Fruit fly (Drosophila melanogaster) whole organism, embryonic: ENCODE results near the gene loaf.
A peak's percentile ranks its signal among the peaks of the same experiment; 100 is the strongest.

ENCODE experiments used
- CG11504 ChIP-seq: fragments of 200-800 bp; sonication (Bioruptor generic); optimal IDR thresholded peaks from 3 replicates; lab custom pipeline; 2019; ENCODE audit warnings: missing biosample characterization, mild to moderate bottlenecking, missing genetic modification characterization, moderate library complexity
- CG13296 ChIP-seq: fragments of 200-800 bp; sonication (Bioruptor generic); optimal IDR thresholded peaks from 3 replicates; lab custom pipeline; 2018; ENCODE audit warnings: missing biosample characterization, mild to moderate bottlenecking, missing genetic modification characterization
- CG14860 ChIP-seq: fragments of 200-800 bp; sonication (Bioruptor generic); IDR thresholded peaks from 3 replicates; pipeline ENCODE4 v1.3.6; 2022; ENCODE audit warnings: missing biosample characterization, missing genetic modification characterization; ENCODE audit not compliant: partially characterized antibody
- CG15479 ChIP-seq: fragments of 200-800 bp; sonication (Bioruptor generic); optimal IDR thresholded peaks from 3 replicates; lab custom pipeline; 2019; ENCODE audit warnings: missing biosample characterization, mild to moderate bottlenecking, missing genetic modification characterization, moderate library complexity
- CG15514 ChIP-seq: fragments of 200-800 bp; sonication (Bioruptor generic); optimal IDR thresholded peaks from 3 replicates; lab custom pipeline; 2017; ENCODE audit warnings: missing biosample characterization, missing genetic modification characterization, mild to moderate bottlenecking, moderate library complexity, missing genetic modification reagents
- CG17328 ChIP-seq: fragments of 200-800 bp; sonication (Bioruptor generic); IDR thresholded peaks from 2 replicates; pipeline ENCODE4 v1.3.6; 2022; ENCODE audit warnings: missing biosample characterization, missing genetic modification characterization
- CG17829 ChIP-seq: fragments of 200-800 bp; optimal IDR thresholded peaks from 2 replicates; lab custom pipeline; 2019; ENCODE audit warnings: missing biosample characterization, mild to moderate bottlenecking, missing genetic modification characterization, moderate library complexity
- CG2712 ChIP-seq: fragments of 200-800 bp; optimal IDR thresholded peaks from 3 replicates; lab custom pipeline; 2019; ENCODE audit warnings: missing biosample characterization, mild to moderate bottlenecking, missing genetic modification characterization, moderate library complexity
- CG30020 ChIP-seq: fragments of 200-800 bp; optimal IDR thresholded peaks from 2 replicates; lab custom pipeline; 2019; ENCODE audit warnings: missing biosample characterization, mild to moderate bottlenecking, missing genetic modification characterization, moderate library complexity
- CG32767 ChIP-seq: fragments of 200-800 bp; sonication (Bioruptor generic); IDR thresholded peaks from 2 replicates; pipeline ENCODE4 v1.3.6; 2022; ENCODE audit warnings: missing biosample characterization, missing genetic modification characterization
- CG34422 ChIP-seq: fragments of 200-800 bp; sonication (Bioruptor generic); IDR thresholded peaks from 3 replicates; pipeline ENCODE4 v1.3.6; 2022; ENCODE audit warnings: missing biosample characterization, missing genetic modification characterization
- CG4282 ChIP-seq: fragments of 200-800 bp; sonication (Bioruptor generic); optimal IDR thresholded peaks from 2 replicates; lab custom pipeline; 2016; ENCODE audit warnings: missing biosample characterization, missing genetic modification characterization
- CG4328 ChIP-seq: fragments of 200-800 bp; sonication (Bioruptor generic); optimal IDR thresholded peaks from 3 replicates; lab custom pipeline; 2017; ENCODE audit warnings: missing biosample characterization, missing genetic modification reagents, missing genetic modification characterization
- CG6175 ChIP-seq: fragments of 200-800 bp; sonication (Bioruptor generic); IDR thresholded peaks from 3 replicates; pipeline ENCODE4 v1.3.6; 2022; ENCODE audit warnings: missing biosample characterization, missing genetic modification characterization
- CG7928 ChIP-seq: fragments of 200-800 bp; sonication (Bioruptor generic); optimal IDR thresholded peaks from 2 replicates; lab custom pipeline; 2017; ENCODE audit warnings: missing biosample characterization, mild to moderate bottlenecking, missing genetic modification characterization
- CG8290 ChIP-seq, 3 experiments: fragments of 200-800 bp; sonication (Bioruptor generic); optimal IDR thresholded peaks; 2 replicates each; lab custom pipeline; 2016 to 2019; ENCODE audit warnings: missing biosample characterization in 3 of 3, missing genetic modification characterization in 3 of 3, mild to moderate bottlenecking in 2 of 3, moderate library complexity in 1 of 3
- CG8924 ChIP-seq: fragments of 200-800 bp; optimal IDR thresholded peaks from 3 replicates; lab custom pipeline; 2019; ENCODE audit warnings: missing biosample characterization, mild to moderate bottlenecking, missing genetic modification characterization, moderate library complexity
- CG9797 ChIP-seq: fragments of 200-800 bp; sonication (Bioruptor generic); optimal IDR thresholded peaks from 3 replicates; lab custom pipeline; 2018; ENCODE audit warnings: missing biosample characterization, mild to moderate bottlenecking, missing genetic modification characterization
- Dbx ChIP-seq: fragments of 200-800 bp; sonication (Bioruptor generic); IDR thresholded peaks from 3 replicates; pipeline ENCODE4 v1.3.6; 2022; ENCODE audit warnings: missing biosample characterization, missing genetic modification characterization
- Dp ChIP-seq: fragments of 200-800 bp; sonication (Bioruptor generic); optimal IDR thresholded peaks from 2 replicates; lab custom pipeline; 2018; ENCODE audit warnings: missing biosample characterization, mild to moderate bottlenecking, missing genetic modification characterization, moderate library complexity
- Eip74EF ChIP-seq, 2 experiments: fragments of 200-800 bp in 1 of 2; fragments of >200 bp in 1 of 2; sonication (Bioruptor generic) in 1 of 2; optimal IDR thresholded peaks; 2 replicates each; lab custom pipeline; 2017 to 2019; ENCODE audit warnings: missing biosample characterization in 2 of 2, missing genetic modification characterization in 2 of 2, mild to moderate bottlenecking in 1 of 2, moderate library complexity in 1 of 2
- Ets97D ChIP-seq: fragments of 200-800 bp; sonication (Bioruptor generic); optimal IDR thresholded peaks from 3 replicates; lab custom pipeline; 2016; ENCODE audit warnings: missing biosample characterization, missing genetic modification characterization
- Fer1 ChIP-seq: fragments of 200-800 bp; sonication (Bioruptor generic); optimal IDR thresholded peaks from 2 replicates; lab custom pipeline; 2017; ENCODE audit warnings: missing biosample characterization, mild to moderate bottlenecking, missing genetic modification characterization
- Fer2 ChIP-seq: fragments of 200-800 bp; sonication (Bioruptor generic); optimal IDR thresholded peaks from 2 replicates; lab custom pipeline; 2018; ENCODE audit warnings: missing biosample characterization, mild to moderate bottlenecking, missing genetic modification characterization, moderate library complexity
- HmgZ ChIP-seq: fragments of 200-800 bp; sonication (Bioruptor generic); optimal IDR thresholded peaks from 2 replicates; lab custom pipeline; 2018; ENCODE audit warnings: missing biosample characterization, mild to moderate bottlenecking, missing genetic modification characterization
- Hr39 ChIP-seq: fragments of >200 bp; optimal IDR thresholded peaks from 2 replicates; lab custom pipeline; 2017
- Jarid2 ChIP-seq: fragments of 200-800 bp; sonication (Bioruptor generic); optimal IDR thresholded peaks from 3 replicates; lab custom pipeline; 2017; ENCODE audit warnings: mild to moderate bottlenecking, missing biosample characterization, missing genetic modification reagents, missing genetic modification characterization
- MBD-R2 ChIP-seq: fragments of 200-800 bp; sonication (Bioruptor generic); IDR thresholded peaks from 2 replicates; pipeline ENCODE4 v1.3.6; 2022; ENCODE audit warnings: missing biosample characterization, missing genetic modification characterization
- Med ChIP-seq: fragments of 200-800 bp; sonication (Bioruptor generic); peaks from one replicate; lab custom pipeline; 2016; ENCODE audit warnings: missing biosample characterization, missing genetic modification characterization, mild to moderate bottlenecking, inconsistent platforms, moderate library complexity
- Nf-YC ChIP-seq: fragments of 200-800 bp; optimal IDR thresholded peaks from 3 replicates; lab custom pipeline; 2019; ENCODE audit warnings: missing biosample characterization, mild to moderate bottlenecking, missing genetic modification characterization, moderate library complexity
- Oaz ChIP-seq: fragments of 200-800 bp; sonication (Bioruptor generic); IDR thresholded peaks from 2 replicates; pipeline ENCODE4 v1.3.6; 2022; ENCODE audit warnings: missing biosample characterization, missing genetic modification characterization
- Oli ChIP-seq: fragments of 200-800 bp; sonication (Bioruptor generic); optimal IDR thresholded peaks from 2 replicates; lab custom pipeline; 2018; ENCODE audit warnings: missing biosample characterization, mild to moderate bottlenecking, missing genetic modification characterization, moderate library complexity
- PHDP ChIP-seq: fragments of 200-800 bp; sonication (Bioruptor generic); optimal IDR thresholded peaks from 3 replicates; lab custom pipeline; 2018; ENCODE audit warnings: missing biosample characterization, mild to moderate bottlenecking, missing genetic modification characterization, moderate library complexity
- Sry-δ ChIP-seq: fragments of 200-800 bp; sonication (Bioruptor generic); optimal IDR thresholded peaks from 2 replicates; lab custom pipeline; 2016; ENCODE audit warnings: missing biosample characterization, missing genetic modification characterization
- Ssrp ChIP-seq: fragments of 200-800 bp; sonication (Bioruptor generic); optimal IDR thresholded peaks from 2 replicates; lab custom pipeline; 2018; ENCODE audit warnings: missing biosample characterization, mild to moderate bottlenecking, missing genetic modification characterization, moderate library complexity
- chm ChIP-seq: fragments of 200-800 bp; sonication (Bioruptor generic); IDR thresholded peaks from 2 replicates; pipeline ENCODE4 v1.3.6; 2022; ENCODE audit warnings: missing biosample characterization, missing genetic modification characterization
- grn ChIP-seq: fragments of 200-800 bp; sonication (Bioruptor generic); optimal IDR thresholded peaks from 3 replicates; lab custom pipeline; 2017; ENCODE audit warnings: missing biosample characterization, missing genetic modification characterization
- hth ChIP-seq: fragments of >200 bp; optimal IDR thresholded peaks from 2 replicates; lab custom pipeline; 2017; ENCODE audit warnings: inconsistent platforms
- knrl ChIP-seq: fragments of 200-800 bp; sonication (Bioruptor generic); IDR thresholded peaks from 3 replicates; pipeline ENCODE4 v1.3.6; 2022; ENCODE audit warnings: missing biosample characterization, missing genetic modification characterization; ENCODE audit not compliant: partially characterized antibody
- lab ChIP-seq: fragments of 200-800 bp; sonication (Bioruptor generic); optimal IDR thresholded peaks from 3 replicates; lab custom pipeline; 2017; ENCODE audit warnings: missing biosample characterization, missing genetic modification characterization, mild to moderate bottlenecking, moderate library complexity, missing genetic modification reagents
- lbe ChIP-seq: fragments of 200-800 bp; sonication (Bioruptor generic); optimal IDR thresholded peaks from 2 replicates; lab custom pipeline; 2016; ENCODE audit warnings: missing biosample characterization, mild to moderate bottlenecking, missing genetic modification characterization
- nerfin-1 ChIP-seq: fragments of 200-800 bp; sonication (Bioruptor generic); optimal IDR thresholded peaks from 3 replicates; lab custom pipeline; 2019; ENCODE audit warnings: missing biosample characterization, mild to moderate bottlenecking, missing genetic modification characterization, moderate library complexity
- nmo ChIP-seq: fragments of 200-800 bp; sonication (Bioruptor generic); optimal IDR thresholded peaks from 2 replicates; lab custom pipeline; 2018; ENCODE audit warnings: missing biosample characterization, mild to moderate bottlenecking, missing genetic modification characterization, moderate library complexity
- row ChIP-seq: fragments of 200-800 bp; sonication (Bioruptor generic); IDR thresholded peaks from 3 replicates; pipeline ENCODE4 v1.3.6; 2022; ENCODE audit warnings: missing biosample characterization, missing genetic modification characterization
- run ChIP-seq: fragments of 200-800 bp; sonication (Bioruptor generic); optimal IDR thresholded peaks from 3 replicates; lab custom pipeline; 2018; ENCODE audit warnings: missing biosample characterization, mild to moderate bottlenecking, missing genetic modification characterization
- scrt ChIP-seq: fragments of 200-800 bp; sonication (Bioruptor generic); optimal IDR thresholded peaks from 2 replicates; lab custom pipeline; 2018; ENCODE audit warnings: missing biosample characterization, mild to moderate bottlenecking, missing genetic modification characterization, moderate library complexity
- sob ChIP-seq: fragments of 200-800 bp; sonication (Bioruptor generic); IDR thresholded peaks from 2 replicates; pipeline ENCODE4 v1.3.6; 2022; ENCODE audit warnings: missing biosample characterization, missing genetic modification characterization
- trem ChIP-seq: fragments of 200-800 bp; optimal IDR thresholded peaks from 3 replicates; lab custom pipeline; 2019; ENCODE audit warnings: missing biosample characterization, mild to moderate bottlenecking, missing genetic modification characterization, moderate library complexity

The loaf gene

DNA sequence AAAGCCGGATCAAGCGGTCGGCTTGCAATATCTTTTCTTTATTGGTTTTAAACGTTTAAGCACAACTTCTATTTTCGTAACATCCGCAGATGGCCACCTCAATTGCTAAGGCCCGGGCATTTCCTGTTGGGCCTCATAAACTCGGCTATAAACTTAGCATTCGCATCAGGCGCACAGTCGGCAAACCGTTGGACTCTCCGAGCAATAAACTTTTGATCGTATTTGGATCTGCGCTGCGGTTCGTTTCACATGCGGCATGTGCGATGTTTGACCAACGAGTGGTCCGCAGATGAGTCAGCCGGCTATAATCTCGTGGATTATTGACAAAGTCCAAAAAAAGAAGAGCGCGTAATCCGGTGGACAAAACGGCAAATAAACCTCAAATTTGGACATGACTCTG, 54.2 kb downstream of the loaf start (continued):
- TF ChIP-seq Fer2 (no peak), CG4282 (GFP tag; lab: Kevin White, UChicago) (no peak), CG2712 (tag; lab: Kevin White, UChicago) (no peak), CG13296 (GFP tag; lab: Kevin White, UChicago) (peak; percentile 11), grn (GFP tag; lab: Kevin White, UChicago) (no peak), CG15479 (GFP tag; lab: Kevin White, UChicago) (no peak), lab (GFP tag; lab: Kevin White, UChicago) (no peak), CG6175 (GFP tag; lab: Robert Waterston, UW) (no peak), CG15514 (GFP tag; lab: Kevin White, UChicago) (no peak), Jarid2 (no peak)

- TF ChIP-seq CG32767 (GFP tag; lab: Robert Waterston, UW), result no peak
- TF ChIP-seq Oaz (GFP tag; lab: Robert Waterston, UW), result no peak
- TF ChIP-seq CG17328 (GFP tag; lab: Robert Waterston, UW), result no peak
- peak; percentile 73 for TF ChIP-seq CG11504 (tag; lab: Kevin White, UChicago)
- TF ChIP-seq CG7928 (GFP tag; lab: Kevin White, UChicago), result no peak
- peak; percentile 33 for TF ChIP-seq nmo
- TF ChIP-seq sob, result no peak
- peak; percentile 30 for TF ChIP-seq PHDP (tag; lab: Kevin White, UChicago)
- peak; percentile 95 for TF ChIP-seq Dp
- TF ChIP-seq CG9797, result peak; percentile 93
- TF ChIP-seq Ets97D (GFP tag; lab: Kevin White, UChicago), result peak; percentile 59
- TF ChIP-seq Fer1 (GFP tag; lab: Kevin White, UChicago), result peak; percentile 10
- TF ChIP-seq Sry-δ (GFP tag; lab: Kevin White, UChicago), result peak; percentile 26
- peak; percentile 28 for TF ChIP-seq Nf-YC (tag; lab: Kevin White, UChicago)
- no peak for TF ChIP-seq Eip74EF (GFP tag; optimal IDR thresholded peaks at IDR 0.05; lab: Kevin White, UChicago)
- TF ChIP-seq HmgZ (tag; lab: Kevin White, UChicago), result peak; percentile 59
- no peak for TF ChIP-seq nerfin-1
- TF ChIP-seq CG14860 (GFP tag; lab: Robert Waterston, UW), result no peak
- peak; percentile 7 for TF ChIP-seq CG4328 (GFP tag; lab: Kevin White, UChicago)
- no peak for TF ChIP-seq hth (lab: Kevin White, UChicago)
- no peak for TF ChIP-seq CG8290 (GFP tag; optimal IDR thresholded peaks at IDR 0.05; lab: Kevin White, UChicago)
- peak in 1 of 2 experiments; percentile 52 for TF ChIP-seq CG8290 (tag; optimal IDR thresholded peaks at IDR 0.05; lab: Kevin White, UChicago)
- peak; percentile 70 for TF ChIP-seq Med (GFP tag; lab: Kevin White, UChicago)
- peak; percentile 12 for TF ChIP-seq run (tag; lab: Kevin White, UChicago)
- no peak for TF ChIP-seq CG4282 (GFP tag; lab: Kevin White, UChicago)
- TF ChIP-seq CG34422 (GFP tag; lab: Robert Waterston, UW), result 0 out of 3 replicates have a peak, but pooled peaks have one; percentile 53
- TF ChIP-seq CG8924 (tag; lab: Kevin White, UChicago), result peak; percentile 12
- peak; percentile 21 for TF ChIP-seq CG30020 (tag; lab: Kevin White, UChicago)
- TF ChIP-seq CG17829 (tag; lab: Kevin White, UChicago), result peak; percentile 43
- TF ChIP-seq MBD-R2, result peak; percentile 64
- peak; percentile 40; the same call in 1 of the 3 replicates for TF ChIP-seq knrl (GFP tag; lab: Robert Waterston, UW)
- TF ChIP-seq lbe (GFP tag; lab: Kevin White, UChicago), result peak; percentile 34
- TF ChIP-seq row (GFP tag; lab: Robert Waterston, UW), result peak; percentile 12; the same call in 1 of the 3 replicates
- peak; percentile 62 for TF ChIP-seq trem (tag; lab: Kevin White, UChicago)
- TF ChIP-seq Ssrp (tag; lab: Kevin White, UChicago), result no peak
- peak; percentile 3 for TF ChIP-seq scrt
- no peak for TF ChIP-seq chm (GFP tag; lab: Robert Waterston, UW)
- TF ChIP-seq Hr39 (lab: Kevin White, UChicago), result no peak
- TF ChIP-seq Oli, result no peak
- TF ChIP-seq Dbx, result 0 out of 3 replicates have a peak, but pooled peaks have one; percentile 14
These were observed 54.8 kb downstream of the loaf start, which contains the start of gene crim for dm6 chr3L:11711059-11711628. Gene crim, minus strand, starts transcription at chr3L:11711386.
